Fruit fly (Drosophila melanogaster) ovary, adult (tissue): ENCODE data around the gene PH4alphaSG2.

Experiments used
- CG17801 ChIP-seq: fragments of 200-800 bp; optimal IDR thresholded peaks from 2 replicates; lab custom pipeline; 2019; ENCODE audit warnings: missing biosample characterization, mild to moderate bottlenecking, missing genetic modification characterization, moderate library complexity; ENCODE audit not compliant: partially characterized antibody

The PH4alphaSG2 gene

DNA sequence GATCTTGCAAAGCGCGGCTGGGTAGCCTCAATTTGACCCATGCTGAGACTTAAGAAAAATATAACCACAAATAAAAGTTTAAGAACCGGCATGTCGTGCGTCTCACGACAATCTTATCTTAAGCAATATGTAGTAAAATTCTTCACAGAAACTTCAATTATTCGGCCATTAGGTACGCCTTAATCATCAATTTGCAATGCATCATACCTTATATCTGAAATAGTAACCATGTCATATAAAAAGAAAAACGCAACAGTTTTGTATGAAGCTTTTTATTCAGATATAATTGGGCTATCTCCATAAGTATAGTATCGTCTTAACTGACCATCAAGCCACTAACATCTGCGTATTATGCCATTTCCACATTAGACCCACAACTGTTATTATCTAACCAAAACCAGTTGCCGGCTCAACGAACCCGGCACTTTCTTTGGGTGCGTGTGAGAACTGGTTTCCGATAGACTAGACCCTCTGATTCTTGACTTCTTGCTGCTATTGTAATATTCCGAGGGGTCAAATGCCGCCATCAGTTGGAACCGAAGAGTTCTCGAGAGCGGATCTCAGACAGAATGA, 24.5 kb downstream of the PH4alphaSG2 start, which contains the start of the genes CG31524 and CG9698:
Gene CG31524 (minus strand): TSS at position 101 of the 573 bp plus-strand sequence.
Gene CG9698 (plus strand): TSS at position 523 of the 573 bp plus-strand sequence.
- no peak for TF ChIP-seq CG17801

DNA sequence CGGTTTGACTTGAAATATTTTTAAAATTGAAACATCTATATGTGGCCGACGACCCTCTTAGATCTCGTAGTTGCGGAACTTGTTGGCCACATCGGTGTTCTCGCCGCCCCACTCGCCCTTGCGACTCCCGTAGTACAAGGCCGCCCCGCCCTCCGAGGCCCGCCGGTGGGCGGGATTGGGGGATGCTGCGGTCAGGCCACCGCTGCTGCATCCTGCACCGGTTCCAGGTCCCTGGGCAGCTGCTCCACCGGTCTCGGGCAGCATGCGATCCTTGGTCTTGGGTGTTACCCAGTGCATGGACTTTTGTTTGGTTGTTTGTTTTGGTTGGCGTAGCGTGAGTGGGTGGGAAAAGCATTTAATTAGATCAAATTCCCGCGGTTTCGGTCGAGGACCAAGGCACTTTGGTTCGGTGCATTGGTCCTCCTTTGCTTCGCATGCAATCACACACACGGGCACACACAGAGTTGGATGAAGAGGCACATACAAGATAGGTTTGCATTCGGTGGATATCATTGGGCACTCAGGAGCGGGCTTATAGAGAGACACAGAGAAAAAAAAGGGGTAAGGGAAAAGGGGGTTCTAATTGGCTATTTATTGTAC, 28.5 kb downstream of the PH4alphaSG2 start:
- TF ChIP-seq CG17801 = no peak

DNA sequence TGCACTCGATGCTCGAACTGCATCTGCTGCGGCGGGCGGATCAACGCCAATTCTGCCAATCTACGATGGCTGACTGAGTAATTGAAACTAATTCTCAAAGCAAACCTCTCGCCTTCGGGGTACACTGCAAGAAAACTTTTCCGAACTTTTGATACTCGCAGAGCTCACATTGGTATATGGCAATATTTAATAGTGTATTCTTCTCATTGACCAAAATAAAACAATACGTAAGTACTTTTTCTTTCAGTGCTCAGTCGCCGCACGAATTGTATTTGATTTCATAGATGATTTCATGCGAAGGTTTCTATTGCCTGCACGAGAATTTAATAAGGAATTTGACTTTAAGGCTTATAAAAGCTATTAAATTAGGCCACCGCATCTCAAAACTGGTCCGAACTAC, 35.8 kb downstream of the PH4alphaSG2 start:
- TF ChIP-seq CG17801 = no peak

DNA sequence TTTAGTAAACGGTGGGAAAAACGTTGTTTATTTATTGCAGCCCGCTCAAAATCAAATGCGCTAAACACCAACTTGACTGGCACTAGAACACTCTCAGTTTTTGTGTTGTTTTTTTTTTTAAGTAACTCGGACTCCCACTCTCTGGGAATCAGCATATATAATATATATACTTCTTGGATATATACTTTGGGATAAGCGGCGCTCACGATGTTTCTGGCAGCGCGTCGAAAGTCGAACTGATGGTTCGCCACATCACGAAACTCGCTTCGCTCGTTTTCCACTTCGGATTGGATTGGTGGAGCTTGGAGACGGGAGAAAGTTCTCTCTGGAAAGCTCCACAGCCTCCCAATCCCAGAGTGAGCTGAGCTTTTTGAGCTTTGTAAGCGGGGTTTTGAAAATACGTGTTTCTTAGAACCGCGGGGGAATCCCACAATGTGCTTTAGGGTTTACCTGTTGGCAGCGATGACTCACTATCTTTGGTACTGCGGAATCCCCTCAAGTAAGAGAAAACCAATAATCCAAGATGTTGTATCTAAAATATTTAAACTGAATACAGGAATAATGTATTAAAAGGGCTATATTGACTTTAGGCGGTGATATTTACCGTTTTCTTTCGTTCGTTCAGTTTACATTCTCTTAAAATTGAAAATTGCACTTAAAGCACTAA, 37.1 kb downstream of the PH4alphaSG2 start, which contains the start of gene jdp:
Gene jdp (minus strand): TSS at position 239 of the 667 bp plus-strand sequence.
- TF ChIP-seq CG17801 = peak; percentile 5

DNA sequence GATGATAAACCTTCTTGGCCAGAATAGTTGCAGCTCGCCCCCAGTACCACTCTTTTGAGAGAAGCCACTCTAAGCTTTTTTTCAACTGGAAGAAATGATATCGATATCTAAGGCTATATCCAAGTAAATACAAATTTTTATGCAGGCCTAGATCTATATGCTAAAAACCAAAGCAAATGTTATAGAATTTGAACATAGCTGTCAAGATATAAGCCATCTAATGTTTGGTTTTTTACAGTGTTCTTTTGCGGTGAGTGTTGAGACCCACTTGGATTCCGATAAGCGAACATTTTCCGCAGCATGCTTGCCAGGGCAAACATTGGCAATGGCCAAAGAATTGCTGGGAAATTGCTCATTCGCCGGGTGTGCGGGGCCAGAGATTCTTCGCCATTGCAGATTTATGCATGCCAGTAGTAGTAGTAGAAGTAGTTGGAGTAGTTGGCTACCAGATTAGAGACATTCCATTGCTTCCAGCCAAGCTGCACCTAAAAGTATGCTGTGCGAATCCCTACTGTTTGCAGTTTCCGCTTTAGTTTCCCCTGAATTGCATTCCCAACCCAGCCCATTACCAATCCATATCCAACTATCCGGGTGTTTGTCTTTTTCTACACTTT, 38.9 kb downstream of the PH4alphaSG2 start:
- no peak for TF ChIP-seq CG17801

DNA sequence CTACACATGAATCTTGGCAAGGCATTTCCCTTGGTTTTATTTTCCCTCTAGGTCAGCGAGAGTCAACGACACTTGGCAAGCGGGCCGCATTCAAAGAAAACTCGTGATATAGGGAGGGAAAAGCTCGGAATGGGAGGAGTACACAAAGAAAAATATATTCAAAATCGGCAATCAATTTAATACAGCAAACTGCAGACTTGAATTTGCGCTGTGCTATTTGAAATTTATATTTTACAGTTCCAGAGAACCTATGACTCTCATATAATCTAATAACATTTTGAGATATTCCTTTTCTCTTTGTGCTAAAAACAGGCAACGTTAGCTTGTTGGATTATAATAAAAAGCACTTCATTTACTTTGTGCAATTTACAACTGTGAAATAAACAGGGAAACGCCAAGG, 39.7 kb downstream of the PH4alphaSG2 start:
- TF ChIP-seq CG17801 = no peak

DNA sequence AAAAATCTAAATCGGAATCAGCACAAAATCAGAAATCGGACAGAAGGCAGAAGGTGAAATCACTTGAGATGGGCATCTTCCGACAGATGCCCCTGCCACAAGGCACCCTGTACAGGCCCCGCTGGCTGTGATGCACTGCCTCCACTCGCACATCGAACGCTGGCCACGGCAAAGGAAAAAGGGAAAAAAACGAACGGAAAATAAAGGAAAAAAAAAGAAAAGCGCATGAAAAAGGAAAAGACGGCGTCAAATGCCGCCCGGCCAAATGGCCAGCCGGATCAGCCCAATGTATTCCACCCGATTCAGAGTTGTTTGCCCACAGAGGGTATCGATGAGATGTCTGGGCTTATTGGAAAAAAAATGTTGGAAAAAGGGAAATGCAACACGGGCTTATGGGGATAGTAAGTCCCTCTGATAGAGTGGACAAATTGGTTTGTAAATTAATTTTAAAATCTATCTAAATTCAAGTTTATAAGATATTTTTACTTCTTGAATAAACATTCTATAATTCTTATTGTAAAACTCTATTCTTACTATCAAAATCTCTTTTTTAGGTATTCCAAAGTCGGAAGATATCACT, 41.3 kb downstream of the PH4alphaSG2 start:
- no peak for TF ChIP-seq CG17801

DNA sequence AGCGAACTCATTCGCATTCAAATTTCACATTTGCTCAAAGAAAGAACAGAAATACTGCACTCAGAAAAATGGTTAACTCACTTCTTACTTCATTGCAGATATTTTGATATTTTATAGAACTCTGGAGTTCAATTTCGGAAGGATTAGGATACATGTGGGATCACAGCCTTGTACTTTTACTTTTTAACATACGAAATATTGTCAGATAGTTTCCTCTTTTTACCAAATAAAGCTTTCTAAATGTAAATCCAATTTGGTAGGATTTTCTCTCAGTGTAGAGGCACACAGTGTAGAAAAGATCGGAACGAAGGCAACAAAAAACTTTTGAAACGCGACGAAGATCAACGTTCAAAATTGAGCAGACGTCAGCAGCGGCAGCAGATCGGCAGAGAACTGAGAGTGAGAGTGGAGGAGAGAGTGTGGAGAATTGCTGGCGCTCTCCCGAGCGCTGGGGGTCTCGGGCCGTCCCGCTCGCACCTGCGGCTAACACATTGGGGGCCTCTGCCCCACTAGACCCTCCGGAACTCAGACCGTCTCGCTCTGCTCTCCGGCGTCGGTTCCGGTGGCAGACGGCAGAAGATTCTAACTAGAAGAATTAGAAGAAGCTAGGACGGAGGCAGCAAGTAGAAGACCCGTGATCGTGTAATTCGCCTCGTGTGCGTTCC, 42.2 kb downstream of the PH4alphaSG2 start, which contains the start of gene tmod:
Gene tmod (plus strand): TSS at position 619 of the 665 bp plus-strand sequence.
- peak; percentile 63 for TF ChIP-seq CG17801

DNA sequence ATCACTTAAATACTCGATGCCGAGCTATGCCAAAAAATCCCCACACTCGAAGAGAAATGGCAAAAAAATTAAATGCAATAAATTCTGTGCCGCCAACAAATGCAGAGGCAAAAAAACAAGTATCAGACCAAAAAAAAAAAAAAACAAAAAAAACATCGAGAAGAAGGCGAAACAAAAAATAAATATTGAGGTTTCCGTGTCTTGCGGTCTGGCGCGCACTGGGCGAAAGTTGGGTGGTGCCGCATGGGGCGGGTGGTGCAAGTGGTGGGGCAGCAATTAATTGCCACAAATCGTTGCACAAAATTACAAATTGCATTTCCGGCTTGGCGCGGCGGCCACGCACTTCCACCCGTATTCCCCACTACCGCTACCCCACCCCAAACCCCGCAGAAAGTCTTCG, 44.6 kb downstream of the PH4alphaSG2 start:
- TF ChIP-seq CG17801 = no peak

DNA sequence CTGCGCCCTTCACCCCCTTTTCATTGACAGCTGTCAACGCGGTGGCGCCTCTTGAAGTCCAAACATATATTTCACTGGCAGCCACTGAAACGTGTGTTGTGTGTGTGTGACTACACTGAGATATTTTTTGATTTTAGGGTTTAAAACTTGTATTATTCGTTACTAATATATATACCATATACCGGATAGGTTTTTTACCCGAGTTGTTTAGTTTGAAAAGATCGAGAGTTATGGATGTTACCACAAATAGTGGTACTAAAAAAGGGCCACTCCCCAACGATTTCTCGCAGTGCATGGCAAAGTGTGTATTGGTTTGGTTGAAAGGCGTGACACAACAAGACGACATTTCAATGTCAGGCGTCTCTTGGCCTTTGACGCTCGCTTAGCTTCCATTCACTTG, 46.6 kb downstream of the PH4alphaSG2 start:
- no peak for TF ChIP-seq CG17801

DNA sequence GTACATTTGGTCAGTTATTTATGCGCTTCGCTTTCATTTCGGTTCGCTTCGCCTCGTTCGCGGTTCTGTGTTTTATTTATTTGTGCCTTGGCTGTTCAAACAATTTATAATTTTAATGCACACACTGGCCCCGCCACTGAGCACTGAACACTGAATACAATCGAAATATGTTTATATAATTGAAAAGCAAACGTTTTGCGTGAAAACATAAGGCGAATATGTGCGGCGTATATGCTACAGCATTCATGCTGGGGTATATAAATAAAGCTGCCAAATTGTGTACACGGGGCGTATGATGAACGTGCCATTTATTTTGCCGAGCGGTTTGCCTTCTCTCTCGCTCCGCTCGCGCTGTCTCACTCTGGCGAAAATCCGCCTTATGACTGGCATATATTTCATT, 47.0 kb downstream of the PH4alphaSG2 start:
- no peak for TF ChIP-seq CG17801

DNA sequence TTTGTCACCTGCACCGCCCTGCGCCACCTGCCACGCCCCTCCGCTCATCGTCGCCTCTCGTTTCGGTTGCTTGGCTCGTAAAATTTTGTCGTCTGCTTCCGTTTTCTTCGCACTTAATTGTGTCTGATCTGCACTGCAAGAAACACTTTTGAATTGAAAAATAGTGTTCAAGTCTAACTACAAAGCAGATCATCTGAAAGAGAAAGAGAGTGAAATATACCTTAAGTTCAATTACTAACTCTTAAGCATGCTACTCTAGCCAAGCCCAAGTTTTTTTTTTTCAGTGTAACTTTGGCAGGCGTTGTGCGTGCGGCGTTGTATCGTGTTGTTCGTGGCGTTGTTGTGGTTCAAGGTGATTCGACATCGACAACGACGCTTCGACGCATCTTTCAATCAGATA, 50.3 kb downstream of the PH4alphaSG2 start:
- TF ChIP-seq CG17801 = no peak

DNA sequence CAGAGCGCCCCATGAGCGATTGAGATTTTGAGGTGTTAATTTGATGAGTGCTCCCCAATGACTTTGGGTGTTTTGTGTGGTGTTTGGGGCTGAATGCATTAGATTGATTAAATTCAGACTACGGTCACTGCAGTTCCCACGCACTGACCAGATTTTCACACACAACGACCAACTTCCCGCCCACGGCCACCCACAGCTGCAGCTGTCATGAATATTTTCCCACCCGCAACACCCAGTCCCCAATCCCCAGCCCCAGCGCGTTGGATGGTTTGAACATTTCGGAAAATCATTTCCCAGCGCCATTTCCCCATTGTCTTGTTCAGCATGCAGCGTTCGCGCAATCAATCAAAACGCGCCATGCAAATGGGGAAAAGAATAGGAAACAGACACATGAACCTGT, 51.6 kb downstream of the PH4alphaSG2 start:
- no peak for TF ChIP-seq CG17801
